Worm (Caenorhabditis elegans) whole organism, L1 larva: ENCODE data around the gene R05D3.3.

ENCODE experiments used
- C34B4.2 ChIP-seq: sonication (generic microtip); optimal IDR thresholded peaks from 2 replicates; lab custom pipeline; 2017; ENCODE audit warnings: mild to moderate bottlenecking, missing genetic modification characterization, missing compliant biosample characterization
- aha-1 ChIP-seq: fragments of 150-350 bp; optimal IDR thresholded peaks from 2 replicates; lab custom pipeline; 2014; ENCODE audit warnings: missing biosample characterization, missing genetic modification characterization
- ama-1 ChIP-seq: fragments of 150-350 bp; optimal IDR thresholded peaks from 2 replicates; lab custom pipeline; 2014
- blmp-1 ChIP-seq: fragments of 150-350 bp; optimal IDR thresholded peaks from 2 replicates; lab custom pipeline; 2014; ENCODE audit warnings: missing biosample characterization, missing genetic modification characterization
- ceh-82 ChIP-seq, 3 experiments: fragments of 150-350 bp in 1 of 3; sonication (generic microtip) in 2 of 3; optimal IDR thresholded peaks; 2 replicates each; lab custom pipeline; 2014 to 2017; ENCODE audit warnings: missing biosample characterization in 3 of 3, missing genetic modification characterization in 3 of 3
- ceh-90 ChIP-seq: sonication (generic microtip); optimal IDR thresholded peaks from 2 replicates; lab custom pipeline; 2016; ENCODE audit warnings: missing genetic modification characterization, missing compliant biosample characterization
- dpl-1 ChIP-seq, 3 experiments: fragments of 150-350 bp in 2 of 3; sonication (generic microtip) in 1 of 3; optimal IDR thresholded peaks; 2 replicates each; lab custom pipeline; 2014 to 2017; ENCODE audit warnings: missing biosample characterization in 3 of 3, missing genetic modification characterization in 3 of 3, missing genetic modification reagents in 3 of 3
- efl-1 ChIP-seq, 4 experiments: fragments of 150-350 bp; optimal IDR thresholded peaks in 3 of 4; peaks in 1 of 4; 1 replicate in 1 of 4; 2 replicates in 3 of 4; lab custom pipeline; 2014; ENCODE audit warnings: missing biosample characterization in 2 of 4, missing genetic modification characterization in 2 of 4, missing genetic modification reagents in 2 of 4
- efl-3 ChIP-seq: fragments of 200-800 bp; sonication (Bioruptor generic); optimal IDR thresholded peaks from 2 replicates; lab custom pipeline; 2018; ENCODE audit warnings: mild to moderate bottlenecking, missing genetic modification characterization, missing compliant biosample characterization
- egl-27 ChIP-seq, 2 experiments: fragments of 150-350 bp in 1 of 2; sonication (generic microtip); optimal IDR thresholded peaks; 3 replicates each; lab custom pipeline; 2017 to 2018; ENCODE audit warnings: missing biosample characterization in 2 of 2, missing genetic modification characterization in 2 of 2, missing genetic modification reagents in 2 of 2
- elt-2 ChIP-seq: sonication (generic microtip); optimal IDR thresholded peaks from 2 replicates; lab custom pipeline; 2016; ENCODE audit warnings: missing genetic modification characterization, mild to moderate bottlenecking, inconsistent platforms, missing compliant biosample characterization, missing genetic modification reagents
- fkh-4 ChIP-seq: sonication (generic microtip); optimal IDR thresholded peaks from 2 replicates; lab custom pipeline; 2016; ENCODE audit warnings: missing compliant biosample characterization, missing genetic modification characterization, borderline replicate concordance
- fkh-8 ChIP-seq: sonication (generic microtip); optimal IDR thresholded peaks from 2 replicates; lab custom pipeline; 2016; ENCODE audit warnings: mild to moderate bottlenecking, missing genetic modification characterization, missing compliant biosample characterization
- grh-1 ChIP-seq: fragments of 200-800 bp; sonication (Bioruptor generic); IDR thresholded peaks from 2 replicates; pipeline ENCODE4 v1.3.6; 2022; ENCODE audit warnings: missing genetic modification reagents, missing genetic modification characterization, missing compliant biosample characterization
- hlh-17 ChIP-seq: fragments of 200-800 bp; sonication (Bioruptor generic); optimal IDR thresholded peaks from 2 replicates; lab custom pipeline; 2018; ENCODE audit warnings: missing genetic modification characterization, mild to moderate bottlenecking, missing compliant biosample characterization, moderate library complexity, borderline replicate concordance
- isw-1 ChIP-seq: fragments of 200-800 bp; sonication (Bioruptor generic); IDR thresholded peaks from 2 replicates; pipeline ENCODE4 v1.3.6; 2022; ENCODE audit warnings: missing genetic modification characterization, missing compliant biosample characterization
- lin-14 ChIP-seq: fragments of 200-800 bp; sonication (Bioruptor generic); optimal IDR thresholded peaks from 2 replicates; lab custom pipeline; 2018; ENCODE audit warnings: mild to moderate bottlenecking, missing genetic modification characterization, moderate library complexity, missing compliant biosample characterization
- lin-35 ChIP-seq, 2 experiments: fragments of 150-350 bp; optimal IDR thresholded peaks; 2 replicates each; lab custom pipeline; 2014; ENCODE audit warnings: missing biosample characterization in 2 of 2, missing genetic modification characterization in 2 of 2, missing genetic modification reagents in 2 of 2
- lin-39 ChIP-seq: fragments of 150-350 bp; optimal IDR thresholded peaks from 2 replicates; lab custom pipeline; 2014; ENCODE audit warnings: missing biosample characterization, missing genetic modification reagents, missing genetic modification characterization
- lsy-2 ChIP-seq, 2 experiments: fragments of 150-350 bp; optimal IDR thresholded peaks; 2 replicates each; lab custom pipeline; 2014; ENCODE audit warnings: missing biosample characterization in 2 of 2, missing genetic modification characterization in 2 of 2
- mab-9 ChIP-seq: fragments of 200-800 bp; sonication (Bioruptor generic); IDR thresholded peaks from 2 replicates; pipeline ENCODE4 v1.3.6; 2022; ENCODE audit warnings: missing genetic modification reagents, missing genetic modification characterization, missing compliant biosample characterization
- mef-2 ChIP-seq: fragments of 150-350 bp; optimal IDR thresholded peaks from 2 replicates; lab custom pipeline; 2014; ENCODE audit warnings: missing biosample characterization, missing genetic modification characterization
- mep-1 ChIP-seq: fragments of 150-350 bp; optimal IDR thresholded peaks from 2 replicates; lab custom pipeline; 2014; ENCODE audit warnings: missing biosample characterization, missing genetic modification characterization
- nhr-12 ChIP-seq: sonication (generic microtip); optimal IDR thresholded peaks from 2 replicates; lab custom pipeline; 2017; ENCODE audit warnings: missing biosample characterization, missing genetic modification characterization
- nhr-19 ChIP-seq: fragments of 200-800 bp; sonication (Bioruptor generic); conservative IDR thresholded peaks from 2 replicates; pipeline ENCODE4 v1.3.6; 2022; ENCODE audit warnings: missing genetic modification characterization, missing compliant biosample characterization
- nhr-47 ChIP-seq: sonication (generic microtip); optimal IDR thresholded peaks from 2 replicates; lab custom pipeline; 2016; ENCODE audit warnings: mild to moderate bottlenecking, missing genetic modification characterization, moderate library complexity, missing compliant biosample characterization
- nhr-71 ChIP-seq: sonication (generic microtip); optimal IDR thresholded peaks from 2 replicates; lab custom pipeline; 2016; ENCODE audit warnings: mild to moderate bottlenecking, missing genetic modification characterization, moderate library complexity, missing compliant biosample characterization
- nhr-76 ChIP-seq: sonication (generic microtip); optimal IDR thresholded peaks from 2 replicates; lab custom pipeline; 2017; ENCODE audit warnings: missing biosample characterization, missing genetic modification characterization
- nhr-77 ChIP-seq: fragments of 150-350 bp; optimal IDR thresholded peaks from 2 replicates; lab custom pipeline; 2014; ENCODE audit warnings: missing biosample characterization, missing genetic modification characterization
- nhr-84 ChIP-seq: sonication (generic microtip); optimal IDR thresholded peaks from 2 replicates; lab custom pipeline; 2017; ENCODE audit warnings: missing biosample characterization, missing genetic modification characterization
- nhr-85 ChIP-seq: sonication (generic microtip); peaks from one replicate; lab custom pipeline; 2016; ENCODE audit warnings: missing genetic modification characterization, inconsistent platforms, missing compliant biosample characterization
- pag-3 ChIP-seq: sonication (generic microtip); optimal IDR thresholded peaks from 2 replicates; lab custom pipeline; 2017; ENCODE audit warnings: missing genetic modification characterization, mild to moderate bottlenecking, missing compliant biosample characterization, antibody characterized with exemption, borderline replicate concordance; ENCODE audit not compliant: insufficient read depth
- pqm-1 ChIP-seq: sonication (generic microtip); optimal IDR thresholded peaks from 3 replicates; lab custom pipeline; 2017; ENCODE audit warnings: missing biosample characterization, missing genetic modification characterization
- rnt-1 ChIP-seq: sonication (generic microtip); optimal IDR thresholded peaks from 2 replicates; lab custom pipeline; 2016; ENCODE audit warnings: mild to moderate bottlenecking, missing genetic modification characterization, moderate library complexity, missing compliant biosample characterization
- skn-1 ChIP-seq: fragments of 150-350 bp; optimal IDR thresholded peaks from 2 replicates; lab custom pipeline; 2014; ENCODE audit warnings: missing biosample characterization, missing genetic modification characterization
- snpc-4 ChIP-seq: fragments of 150-350 bp; optimal IDR thresholded peaks from 2 replicates; lab custom pipeline; 2014; ENCODE audit warnings: missing biosample characterization, missing genetic modification characterization
- snu-23 ChIP-seq: sonication (generic microtip); optimal IDR thresholded peaks from 2 replicates; lab custom pipeline; 2016; ENCODE audit warnings: missing genetic modification characterization, missing compliant biosample characterization
- sox-4 ChIP-seq: sonication (generic microtip); optimal IDR thresholded peaks from 2 replicates; lab custom pipeline; 2016; ENCODE audit warnings: missing genetic modification characterization, missing compliant biosample characterization
- sup-37 ChIP-seq: fragments of 200-800 bp; sonication (Bioruptor generic); optimal IDR thresholded peaks from 2 replicates; lab custom pipeline; 2018; ENCODE audit warnings: mild to moderate bottlenecking, missing genetic modification characterization, missing compliant biosample characterization
- unc-30 ChIP-seq: sonication (generic microtip); optimal IDR thresholded peaks from 2 replicates; lab custom pipeline; 2017; ENCODE audit warnings: missing biosample characterization, missing genetic modification characterization
- unc-62 ChIP-seq: fragments of 150-350 bp; optimal IDR thresholded peaks from 2 replicates; lab custom pipeline; 2014; ENCODE audit warnings: missing biosample characterization, missing genetic modification reagents, missing genetic modification characterization
- unc-86 ChIP-seq: sonication (generic microtip); optimal IDR thresholded peaks from 2 replicates; lab custom pipeline; 2016; ENCODE audit warnings: missing genetic modification characterization, missing compliant biosample characterization
- unc-98 ChIP-seq: fragments of 200-800 bp; sonication (Bioruptor generic); IDR thresholded peaks from 2 replicates; pipeline ENCODE4 v1.3.6; 2022; ENCODE audit warnings: missing genetic modification characterization, missing compliant biosample characterization
- vab-15 ChIP-seq: sonication (generic microtip); optimal IDR thresholded peaks from 2 replicates; lab custom pipeline; 2017; ENCODE audit warnings: missing genotype, mild to moderate bottlenecking, missing genetic modification characterization, missing compliant biosample characterization
- zip-4 ChIP-seq: fragments of 200-800 bp; sonication (Bioruptor generic); optimal IDR thresholded peaks from 2 replicates; lab custom pipeline; 2018; ENCODE audit warnings: mild to moderate bottlenecking, missing genetic modification characterization, moderate library complexity, missing compliant biosample characterization
- ztf-4 ChIP-seq: fragments of 150-350 bp; optimal IDR thresholded peaks from 2 replicates; lab custom pipeline; 2014; ENCODE audit warnings: missing biosample characterization, missing genetic modification characterization

The R05D3.3 gene

ce11 chrIII:8363253-8364061, at the start of gene R05D3.3:
R05D3.3 (plus strand) TSS chrIII:8364011.
- no peak for TF ChIP-seq nhr-76 (tag; lab: Kevin White, UChicago)
- TF ChIP-seq sup-37 (GFP tag; lab: Kevin White, UChicago), result no peak
- TF ChIP-seq lin-39 (tag; lab: Kevin White, UChicago), result no peak
- no peak for TF ChIP-seq nhr-71 (tag; lab: Kevin White, UChicago)
- TF ChIP-seq pag-3, result no peak
- TF ChIP-seq rnt-1 (tag; lab: Kevin White, UChicago), result no peak
- peak in 2 of 3 experiments; percentile 4 to 36 for TF ChIP-seq dpl-1 (GFP tag; optimal IDR thresholded peaks at IDR 0.05; lab: Kevin White, UChicago)
- no peak for TF ChIP-seq isw-1 (GFP tag; lab: Robert Waterston, UW)
- TF ChIP-seq mab-9 (GFP tag; lab: Robert Waterston, UW), result no peak
- TF ChIP-seq zip-4 (GFP tag; lab: Kevin White, UChicago), result no peak
- no peak for TF ChIP-seq mef-2 (tag; lab: Kevin White, UChicago)
- no peak for TF ChIP-seq unc-98 (GFP tag; lab: Robert Waterston, UW)
- peak in 1 of 2 experiments; percentile 29 for TF ChIP-seq efl-1 (optimal IDR thresholded peaks at IDR 0.05; lab: Kevin White, UChicago)
- TF ChIP-seq efl-1 (GFP tag; optimal IDR thresholded peaks at IDR 0.05 in 1 of 2; lab: Kevin White, UChicago), result peak; percentile 33 to 93
- peak in 1 of 2 experiments; percentile 62 for TF ChIP-seq lin-35 (GFP tag; optimal IDR thresholded peaks at IDR 0.05; lab: Kevin White, UChicago)
- TF ChIP-seq snu-23, result no peak
- no peak for TF ChIP-seq nhr-12 (tag; lab: Kevin White, UChicago)
- TF ChIP-seq ztf-4, result no peak
- no peak for TF ChIP-seq nhr-47 (tag; lab: Kevin White, UChicago)
- no peak for TF ChIP-seq fkh-4 (tag; lab: Kevin White, UChicago)

- TF ChIP-seq ama-1 (lab: Kevin White, UChicago), result no peak
- no peak for TF ChIP-seq vab-15 (tag; lab: Kevin White, UChicago)
- no peak for TF ChIP-seq mab-9 (GFP tag; lab: Robert Waterston, UW)
- TF ChIP-seq nhr-47 (tag; lab: Kevin White, UChicago), result no peak
- no peak for TF ChIP-seq fkh-8 (tag; lab: Kevin White, UChicago)
- no peak for TF ChIP-seq unc-30
- no peak for TF ChIP-seq mef-2 (tag; lab: Kevin White, UChicago)
- TF ChIP-seq elt-2, result no peak
- no peak for TF ChIP-seq fkh-4 (tag; lab: Kevin White, UChicago)
- TF ChIP-seq hlh-17 (GFP tag; lab: Kevin White, UChicago), result no peak
- TF ChIP-seq skn-1, result no peak
- TF ChIP-seq grh-1 (GFP tag; lab: Robert Waterston, UW), result no peak
- no peak for TF ChIP-seq pqm-1 (tag; lab: Kevin White, UChicago)
- no peak for TF ChIP-seq ceh-82 (tag; optimal IDR thresholded peaks at IDR 0.05; lab: Kevin White, UChicago)
- TF ChIP-seq snpc-4, result no peak
- no peak for TF ChIP-seq sox-4 (tag; lab: Kevin White, UChicago)
- TF ChIP-seq lsy-2 (tag; optimal IDR thresholded peaks at IDR 0.05; lab: Kevin White, UChicago), result no peak
- TF ChIP-seq nhr-84, result no peak
- no peak for TF ChIP-seq C34B4.2 (tag; lab: Kevin White, UChicago)
- no peak for TF ChIP-seq blmp-1 (tag; lab: Kevin White, UChicago)
- TF ChIP-seq, all 84 proteins: peak for 0
Observed at ce11 chrIII:8318488-8318887, 45.3 kb upstream of the R05D3.3 start, which contains the start of gene sas-4. sas-4 (minus strand) TSS chrIII:8318588.

ce11 chrIII:8319100-8319499, 44.7 kb upstream of the R05D3.3 start, which contains the start of gene F10E9.11:
F10E9.11 (minus strand) TSS chrIII:8319260.
- TF ChIP-seq unc-98 (GFP tag; lab: Robert Waterston, UW) (peak; percentile 76), lin-14 (GFP tag; lab: Kevin White, UChicago) (peak; percentile 85), nhr-77 (tag; lab: Kevin White, UChicago) (peak; percentile 36), unc-86 (peak; percentile 74), egl-27 (tag; optimal IDR thresholded peaks at IDR 0.05; lab: Kevin White, UChicago) (no peak), aha-1 (no peak), nhr-71 (tag; lab: Kevin White, UChicago) (peak; percentile 93), elt-2 (peak; percentile 9), unc-30 (no peak), ceh-90 (tag; lab: Kevin White, UChicago) (peak; percentile 92), mep-1 (peak; percentile 95), nhr-19 (GFP tag; lab: Robert Waterston, UW) (peak; percentile 84), nhr-85 (tag; lab: Kevin White, UChicago) (peak; percentile 96), efl-3 (no peak), nhr-84 (no peak), fkh-4 (tag; lab: Kevin White, UChicago) (peak; percentile 96), pag-3 (no peak), unc-62 (GFP tag; lab: Kevin White, UChicago) (no peak)
